Fruit fly (Drosophila melanogaster) S2 (cell line): Measurements from ENCODE around the gene CG32500.

Experiments
- CG8478 ChIP-seq: fragments of >200 bp; optimal IDR thresholded peaks from 2 replicates; lab custom pipeline; 2018
- CTCF ChIP-seq, 2 experiments: fragments of >200 bp; optimal IDR thresholded peaks; 2 replicates each; lab custom pipeline; 2018

The CG32500 gene

DNA sequence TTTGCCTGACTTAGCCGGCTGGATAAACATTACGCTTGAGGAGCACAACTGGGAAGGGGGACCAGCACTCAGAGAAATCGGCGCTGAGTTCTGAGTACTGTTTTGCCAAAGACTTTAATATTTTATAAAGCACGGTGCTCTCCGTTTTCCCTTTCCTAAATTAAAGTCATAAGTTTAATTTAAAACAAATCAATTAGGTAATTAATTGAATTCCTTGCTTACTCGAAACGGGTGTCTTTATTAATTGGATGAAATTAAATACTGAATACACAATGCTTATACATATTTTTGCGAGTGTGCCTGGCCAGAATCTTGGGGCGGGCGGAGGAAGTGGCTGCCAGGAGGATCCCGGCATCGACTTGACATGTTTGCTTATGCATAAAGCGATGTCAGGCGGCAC is 33.6 kb downstream of the CG32500 start:
- TF ChIP-seq CTCF (optimal IDR thresholded peaks at IDR 0.05; lab: Kevin White, UChicago): no peak
- no peak for TF ChIP-seq CG8478 (lab: Kevin White, UChicago)

- TF ChIP-seq CTCF (optimal IDR thresholded peaks at IDR 0.05; lab: Kevin White, UChicago) (no peak), CG8478 (lab: Kevin White, UChicago) (no peak)
Measured at dm6 chrX:21588000-21588399, 35.5 kb downstream of the CG32500 start.
